Fruit fly (Drosophila melanogaster) whole organism, embryonic: ENCODE data around the gene Tcs6.
A peak's percentile ranks its signal among the peaks of the same experiment; 100 is the strongest.

ENCODE experiments used
- CG12744 ChIP-seq: fragments of 200-800 bp; sonication (Bioruptor generic); optimal IDR thresholded peaks from 2 replicates; lab custom pipeline; 2016; ENCODE audit warnings: missing biosample characterization, missing genetic modification characterization
- CG14860 ChIP-seq: fragments of 200-800 bp; sonication (Bioruptor generic); IDR thresholded peaks from 3 replicates; pipeline ENCODE4 v1.3.6; 2022; ENCODE audit warnings: missing biosample characterization, missing genetic modification characterization; ENCODE audit not compliant: partially characterized antibody
- CG6272 ChIP-seq: fragments of 200-800 bp; sonication (Bioruptor generic); IDR thresholded peaks from 2 replicates; pipeline ENCODE4 v1.3.6; 2022; ENCODE audit warnings: missing biosample characterization, missing genetic modification characterization
- Six4 ChIP-seq: fragments of 200-800 bp; sonication (Bioruptor generic); optimal IDR thresholded peaks from 2 replicates; lab custom pipeline; 2016; ENCODE audit warnings: missing biosample characterization, missing genetic modification characterization
- en ChIP-seq: fragments of 200-800 bp; sonication (Bioruptor generic); optimal IDR thresholded peaks from 2 replicates; lab custom pipeline; 2016; ENCODE audit warnings: missing biosample characterization, missing genetic modification characterization
- kay ChIP-seq: fragments of 200-800 bp; sonication (Bioruptor generic); optimal IDR thresholded peaks from 2 replicates; lab custom pipeline; 2016; ENCODE audit warnings: missing biosample characterization, missing genetic modification characterization
- psq ChIP-seq: fragments of 200-800 bp; sonication (Bioruptor generic); optimal IDR thresholded peaks from 2 replicates; lab custom pipeline; 2017; ENCODE audit warnings: missing biosample characterization, missing genetic modification characterization
- tio ChIP-seq: fragments of 200-800 bp; sonication (Bioruptor generic); optimal IDR thresholded peaks from 2 replicates; lab custom pipeline; 2017; ENCODE audit warnings: missing biosample characterization, missing genetic modification characterization, inconsistent platforms
- zfh2 ChIP-seq: fragments of 200-800 bp; sonication (Bioruptor generic); optimal IDR thresholded peaks from 2 replicates; lab custom pipeline; 2016; ENCODE audit warnings: missing biosample characterization, missing genetic modification characterization

DNA sequence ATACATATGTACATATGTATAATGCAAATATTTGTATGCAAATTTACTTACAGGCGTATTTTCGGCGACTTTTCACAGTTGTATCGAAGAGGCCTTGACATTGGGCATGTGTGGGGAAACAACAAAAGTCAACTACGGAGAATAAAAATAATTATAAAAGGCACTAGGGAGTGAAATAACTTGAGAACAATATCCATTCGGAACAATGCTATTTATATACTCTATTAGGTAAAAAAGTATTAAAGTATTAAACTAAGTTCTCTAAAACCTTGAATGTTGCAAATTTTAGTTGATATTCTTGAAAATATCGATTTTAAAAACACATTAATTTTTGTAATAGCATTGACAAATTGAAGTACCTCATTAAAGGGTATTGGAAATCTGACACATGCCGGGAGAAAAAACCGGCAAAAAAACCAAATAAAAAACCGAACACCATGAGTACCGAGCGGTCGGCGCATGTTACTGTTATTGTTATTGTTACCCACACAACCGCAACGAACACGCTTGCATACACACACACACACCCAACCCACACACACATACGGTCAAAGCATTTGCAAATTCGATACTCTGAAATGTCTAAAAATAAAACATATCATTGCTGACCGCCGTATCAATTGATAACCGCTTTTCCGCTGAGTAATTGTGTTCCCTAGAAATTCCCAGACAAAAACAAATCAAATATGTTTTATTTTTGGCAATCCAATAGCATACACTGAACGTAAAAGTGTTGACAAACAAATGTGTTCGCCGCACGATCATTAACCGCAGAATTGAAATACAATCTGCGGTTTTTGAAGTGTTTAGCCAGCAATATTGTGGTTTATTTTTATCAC, 46.5 kb upstream of the Tcs6 start:
- TF ChIP-seq kay (GFP tag; lab: Kevin White, UChicago) (no peak), CG6272 (GFP tag; lab: Robert Waterston, UW) (no peak), psq (no peak), zfh2 (GFP tag; lab: Kevin White, UChicago) (no peak), CG12744 (GFP tag; lab: Kevin White, UChicago) (no peak), Six4 (GFP tag; lab: Kevin White, UChicago) (no peak), en (no peak), tio (GFP tag; lab: Kevin White, UChicago) (peak; percentile 34), CG14860 (GFP tag; lab: Robert Waterston, UW) (no peak)
